Worm (Caenorhabditis elegans) whole organism, mixed stage, embryonic: Measurements from ENCODE around the gene lgc-54.

Source experiments
- blmp-1 ChIP-seq: fragments of 150-350 bp; optimal IDR thresholded peaks from 2 replicates; lab custom pipeline; 2014; ENCODE audit warnings: missing biosample characterization, missing genetic modification characterization
- ceh-43 ChIP-seq: fragments of 200-800 bp; sonication (Bioruptor generic); optimal IDR thresholded peaks from 2 replicates; lab custom pipeline; 2018; ENCODE audit warnings: mild to moderate bottlenecking, missing genetic modification characterization, moderate library complexity, missing compliant biosample characterization
- drap-1 ChIP-seq: fragments of 200-800 bp; sonication (Bioruptor generic); optimal IDR thresholded peaks from 3 replicates; lab custom pipeline; 2018; ENCODE audit warnings: mild to moderate bottlenecking, missing genetic modification characterization, missing compliant biosample characterization
- elt-1 ChIP-seq: sonication (generic microtip); optimal IDR thresholded peaks from 2 replicates; lab custom pipeline; 2017; ENCODE audit warnings: missing genetic modification characterization, mild to moderate bottlenecking, missing compliant biosample characterization, antibody characterized with exemption, moderate library complexity, borderline replicate concordance; ENCODE audit not compliant: insufficient read depth
- lin-32 ChIP-seq: fragments of 200-800 bp; sonication (Bioruptor generic); optimal IDR thresholded peaks from 2 replicates; lab custom pipeline; 2018; ENCODE audit warnings: mild to moderate bottlenecking, missing genetic modification characterization, missing compliant biosample characterization
- mep-1 ChIP-seq: fragments of 150-350 bp; optimal IDR thresholded peaks from 2 replicates; lab custom pipeline; 2017; ENCODE audit warnings: missing biosample characterization, missing genetic modification reagents, missing genetic modification characterization, inconsistent platforms
- nhr-237 ChIP-seq: fragments of 150-350 bp; optimal IDR thresholded peaks from 2 replicates; lab custom pipeline; 2014; ENCODE audit warnings: missing biosample characterization, missing genetic modification characterization
- nhr-76 ChIP-seq: sonication (generic microtip); optimal IDR thresholded peaks from 2 replicates; lab custom pipeline; 2017; ENCODE audit warnings: missing biosample characterization, missing genetic modification characterization
- snpc-4 ChIP-seq: fragments of 150-350 bp; optimal IDR thresholded peaks from 2 replicates; lab custom pipeline; 2014; ENCODE audit warnings: missing biosample characterization, missing genetic modification characterization
- unc-62 ChIP-seq: fragments of 150-350 bp; optimal IDR thresholded peaks from 2 replicates; lab custom pipeline; 2014; ENCODE audit warnings: missing biosample characterization, missing genetic modification reagents, missing genetic modification characterization

ce11 chrV:6846507-6846906 lies at the start of gene lgc-54:
- TF ChIP-seq unc-62 (GFP tag; lab: Kevin White, UChicago) = no peak
- TF ChIP-seq nhr-237 (tag; lab: Kevin White, UChicago) = no peak
- TF ChIP-seq lin-32 (GFP tag; lab: Kevin White, UChicago) = no peak
- no peak for TF ChIP-seq mep-1 (tag; lab: Kevin White, UChicago)
- no peak for TF ChIP-seq blmp-1 (tag; lab: Kevin White, UChicago)
- TF ChIP-seq snpc-4 (tag; lab: Kevin White, UChicago) = no peak
- no peak for TF ChIP-seq nhr-76 (tag; lab: Kevin White, UChicago)
- no peak for TF ChIP-seq elt-1 (tag; lab: Kevin White, UChicago)
- TF ChIP-seq drap-1 (GFP tag; lab: Kevin White, UChicago) = no peak
- TF ChIP-seq ceh-43 (GFP tag; lab: Kevin White, UChicago) = no peak
